Fruit fly (Drosophila melanogaster): ENCODE data around the gene Pgant6.
A peak's percentile ranks its signal among the peaks of the same experiment; 100 is the strongest.

- TF ChIP-seq psq (GFP tag; optimal IDR thresholded peaks at IDR 0.05) = peak; percentile 97
- no peak for TF ChIP-seq ey (GFP tag; optimal IDR thresholded peaks at IDR 0.05)
- no peak for TF ChIP-seq usp (GFP tag; optimal IDR thresholded peaks at IDR 0.05)
- no peak for TF ChIP-seq lola (GFP tag; optimal IDR thresholded peaks at IDR 0.05)
- TF ChIP-seq sv (GFP tag; optimal IDR thresholded peaks at IDR 0.05) = no peak
- no peak for TF ChIP-seq Myc (optimal IDR thresholded peaks at IDR 0.05)
- TF ChIP-seq Hr83 (GFP tag; optimal IDR thresholded peaks at IDR 0.05; ENCODE audit: poor library complexity, severe bottlenecking) = no peak
- TF ChIP-seq brk (GFP tag; optimal IDR thresholded peaks at IDR 0.05) = no peak
- peak; percentile 73 for TF ChIP-seq Dif (GFP tag; optimal IDR thresholded peaks at IDR 0.05; ENCODE audit: partially characterized antibody)
- TF ChIP-seq sage (GFP tag; optimal IDR thresholded peaks at IDR 0.05) = no peak
Observed at dm6 chr3L:2823520-2823970, 41.5 kb downstream of the Pgant6 start.
